Worm (Caenorhabditis elegans) whole organism, L3 larva: Measurements from ENCODE around the gene R107.2.

Experiments used
- daf-12 ChIP-seq: fragments of 150-350 bp; optimal IDR thresholded peaks from 2 replicates; lab custom pipeline; 2014; ENCODE audit warnings: missing biosample characterization, missing genetic modification reagents, missing genetic modification characterization
- nfya-1 ChIP-seq: sonication (generic microtip); optimal IDR thresholded peaks from 2 replicates; lab custom pipeline; 2017; ENCODE audit warnings: missing genetic modification characterization, mild to moderate bottlenecking, missing compliant biosample characterization, antibody characterized with exemption, moderate library complexity; ENCODE audit not compliant: insufficient read depth
- nhr-237 ChIP-seq: fragments of 150-350 bp; optimal IDR thresholded peaks from 2 replicates; lab custom pipeline; 2014; ENCODE audit warnings: missing biosample characterization, missing genetic modification characterization
- nhr-77 ChIP-seq: fragments of 150-350 bp; optimal IDR thresholded peaks from 2 replicates; lab custom pipeline; 2014; ENCODE audit warnings: missing biosample characterization, missing genetic modification characterization
- pha-4 ChIP-seq: fragments of 150-350 bp; optimal IDR thresholded peaks from 2 replicates; lab custom pipeline; 2014; ENCODE audit warnings: missing biosample characterization, missing genetic modification reagents, missing genetic modification characterization
- skn-1 ChIP-seq: fragments of 150-350 bp; optimal IDR thresholded peaks from 2 replicates; lab custom pipeline; 2014; ENCODE audit warnings: missing biosample characterization, missing genetic modification characterization
- unc-62 ChIP-seq: fragments of 150-350 bp; sonication (generic microtip); optimal IDR thresholded peaks from 4 replicates; lab custom pipeline; 2014; ENCODE audit warnings: missing biosample characterization, missing genetic modification reagents, missing genetic modification characterization

DNA sequence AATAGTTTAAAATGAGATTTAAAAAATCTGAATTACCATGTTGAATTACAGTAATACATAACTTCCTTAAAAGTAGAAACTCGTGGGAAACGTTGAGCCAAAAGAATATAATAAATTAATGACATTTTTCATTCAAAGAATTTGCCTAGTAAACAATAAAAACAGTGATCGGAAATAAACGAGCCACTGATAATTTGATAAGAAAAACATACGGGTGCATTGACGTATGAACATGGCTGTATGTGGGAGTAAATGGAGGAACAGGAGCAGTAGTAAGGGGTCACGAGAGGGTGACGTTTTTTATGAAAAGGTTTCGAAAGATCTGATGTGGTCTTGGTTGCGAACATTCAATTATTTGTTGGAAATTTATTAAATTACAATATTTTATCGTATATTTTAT is 14.9 kb downstream of the R107.2 start:
- TF ChIP-seq nhr-77 (tag; lab: Kevin White, UChicago) (no peak), daf-12 (tag; lab: Kevin White, UChicago) (no peak), skn-1 (tag; lab: Kevin White, UChicago) (no peak), nhr-237 (tag; lab: Kevin White, UChicago) (no peak), unc-62 (GFP tag; lab: Kevin White, UChicago) (no peak), pha-4 (no peak), nfya-1 (no peak)
